Worm (Caenorhabditis elegans): ENCODE measurements around the gene M03E7.1.
A peak's percentile ranks its signal among the peaks of the same experiment; 100 is the strongest.

Gene M03E7.1

DNA sequence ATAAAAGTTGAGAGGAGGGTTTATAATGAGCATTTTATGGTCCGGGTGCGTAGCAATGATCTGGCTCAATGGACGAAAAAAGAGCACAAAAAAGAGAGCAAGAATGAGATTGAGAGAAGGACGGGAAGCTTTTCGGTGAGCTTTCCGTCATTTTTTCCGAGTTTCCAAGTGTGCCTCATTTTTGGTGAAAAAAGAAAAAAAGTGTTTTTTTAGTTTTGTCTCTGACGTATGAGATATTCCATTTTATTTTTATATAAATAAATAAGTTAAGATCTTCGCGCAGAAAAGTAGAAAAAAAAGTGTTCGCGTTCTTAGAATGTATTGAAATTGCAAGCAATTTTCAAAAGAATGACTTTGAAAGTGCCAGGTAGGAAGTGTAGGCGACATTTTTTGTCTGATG, 1.4 kb upstream of the M03E7.1 start, which contains the start of gene memb-2:
Gene memb-2 (minus strand): TSS at position 101 of the 400 bp plus-strand sequence.
- TF ChIP-seq madf-8 (GFP tag; conservative IDR thresholded peaks at IDR 0.05) (no peak), Y56A3A.18 (GFP tag; IDR thresholded peaks at IDR 0.05) (no peak), tbp1 (GFP tag; optimal IDR thresholded peaks at IDR 0.05) (no peak), F37B4.10 (GFP tag; IDR thresholded peaks at IDR 0.05) (no peak), F57C9.4 (tag; optimal IDR thresholded peaks at IDR 0.05) (no peak), lin-40 (tag; optimal IDR thresholded peaks at IDR 0.05) (no peak), attf-6 (GFP tag; IDR thresholded peaks at IDR 0.05) (no peak), cebp-2 (GFP tag; IDR thresholded peaks at IDR 0.05) (no peak), tbx-9 (tag; optimal IDR thresholded peaks at IDR 0.05; ENCODE audit: borderline replicate concordance) (no peak)

DNA sequence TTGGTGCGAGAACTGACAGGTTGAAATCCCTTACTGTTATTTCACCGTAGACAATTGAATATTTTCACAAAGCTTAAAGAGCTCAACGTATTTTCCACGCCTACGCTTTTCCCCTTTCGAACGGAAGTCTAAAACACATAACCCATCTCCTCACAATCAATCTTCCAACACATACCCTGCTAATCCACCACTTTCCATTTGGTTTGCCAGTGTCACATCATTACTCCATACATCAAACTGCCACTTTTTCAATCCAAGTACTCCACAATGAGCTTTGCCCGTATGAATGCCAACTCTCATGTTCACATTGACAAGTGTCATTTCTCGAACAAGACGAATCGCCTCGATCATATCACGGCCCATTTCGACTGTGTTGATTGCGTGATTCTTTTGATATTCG, 6.5 kb downstream of the M03E7.1 start:
- no peak for TF ChIP-seq zfh-2 (GFP tag; conservative IDR thresholded peaks at IDR 0.05)
- no peak for TF ChIP-seq dpff-1 (tag; optimal IDR thresholded peaks at IDR 0.05)
- no peak for TF ChIP-seq ekl-4 (GFP tag; IDR thresholded peaks at IDR 0.05)
- peak; percentile 17 for TF ChIP-seq K12H6.12 (tag; optimal IDR thresholded peaks at IDR 0.05)
- no peak for TF ChIP-seq F52B5.7 (tag; optimal IDR thresholded peaks at IDR 0.05)
- TF ChIP-seq B0035.1 (tag; optimal IDR thresholded peaks at IDR 0.05): no peak

DNA sequence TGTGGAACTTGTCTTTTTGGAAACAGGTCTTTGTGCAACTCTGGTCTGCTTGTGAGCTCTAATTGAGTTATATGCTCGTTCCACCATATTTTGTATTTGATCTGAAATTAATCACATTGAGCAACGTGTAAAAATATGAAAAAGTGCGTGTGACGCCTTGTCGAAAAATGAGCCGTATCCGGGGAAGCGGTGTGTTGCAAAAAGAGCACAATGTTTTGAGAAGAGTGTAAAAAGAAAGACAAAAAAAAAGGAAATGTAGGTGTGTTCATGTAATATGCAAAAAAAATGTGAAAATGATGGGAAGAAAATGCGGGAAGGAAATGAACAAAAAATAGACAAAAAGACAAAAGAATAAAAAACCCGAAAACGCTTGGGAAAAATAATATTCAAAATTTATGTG, 9.3 kb downstream of the M03E7.1 start, which contains the start of gene acy-4:
Gene acy-4 (minus strand): TSS at position 101 of the 400 bp plus-strand sequence.
- TF ChIP-seq mxl-1 (tag; optimal IDR thresholded peaks at IDR 0.05): no peak
- no peak for TF ChIP-seq lsy-27 (tag; optimal IDR thresholded peaks at IDR 0.05; ENCODE audit: borderline replicate concordance, insufficient read depth)
- no peak for TF ChIP-seq cebp-1 (GFP tag; IDR thresholded peaks at IDR 0.05)
- TF ChIP-seq cebp-1 (tag; optimal IDR thresholded peaks at IDR 0.05): no peak
- no peak for TF ChIP-seq lin-26 (GFP tag; IDR thresholded peaks at IDR 0.05)
- no peak for TF ChIP-seq aptf-2 (GFP tag; conservative IDR thresholded peaks at IDR 0.05)
- no peak for TF ChIP-seq ztf-28 (GFP tag; IDR thresholded peaks at IDR 0.05)
- no peak for TF ChIP-seq madf-3 (GFP tag; IDR thresholded peaks at IDR 0.05)
- no peak for TF ChIP-seq T26A5.8 (tag; optimal IDR thresholded peaks at IDR 0.05)
- TF ChIP-seq nhr-80 (tag; optimal IDR thresholded peaks at IDR 0.05): no peak
- no peak for TF ChIP-seq egl-18 (GFP tag; IDR thresholded peaks at IDR 0.05)
- TF ChIP-seq lag-1 (GFP tag; IDR thresholded peaks at IDR 0.05): no peak
- no peak for TF ChIP-seq sdz-38 (tag; optimal IDR thresholded peaks at IDR 0.05)

DNA sequence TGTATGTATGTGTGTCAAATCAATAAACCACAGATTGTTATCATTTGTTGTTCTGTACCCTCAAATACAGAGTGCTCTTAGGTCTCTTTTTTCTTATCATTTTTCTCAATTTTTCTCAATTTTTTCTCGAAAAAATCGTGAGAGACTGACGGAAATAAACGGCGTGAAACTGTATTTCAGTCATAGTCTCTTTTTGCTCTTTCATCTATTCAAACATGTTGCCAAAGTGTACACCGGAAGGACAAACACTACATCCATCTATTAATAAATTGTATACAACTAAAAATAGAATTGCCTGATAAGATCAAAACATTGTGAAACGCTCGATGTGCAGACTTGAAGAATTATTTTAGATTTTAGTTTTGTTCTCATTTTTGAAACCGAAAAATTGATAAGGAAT, 13.0 kb downstream of the M03E7.1 start:
- TF ChIP-seq dox-1 (GFP tag; IDR thresholded peaks at IDR 0.05): no peak
- no peak for TF ChIP-seq ztf-3 (GFP tag; optimal IDR thresholded peaks at IDR 0.05)
- peak; percentile 38 for TF ChIP-seq nhr-80 (tag; optimal IDR thresholded peaks at IDR 0.05)
- no peak for TF ChIP-seq snpc-4 (GFP tag; optimal IDR thresholded peaks at IDR 0.05)
- no peak for TF ChIP-seq snpc-4 (tag; optimal IDR thresholded peaks at IDR 0.05)

DNA sequence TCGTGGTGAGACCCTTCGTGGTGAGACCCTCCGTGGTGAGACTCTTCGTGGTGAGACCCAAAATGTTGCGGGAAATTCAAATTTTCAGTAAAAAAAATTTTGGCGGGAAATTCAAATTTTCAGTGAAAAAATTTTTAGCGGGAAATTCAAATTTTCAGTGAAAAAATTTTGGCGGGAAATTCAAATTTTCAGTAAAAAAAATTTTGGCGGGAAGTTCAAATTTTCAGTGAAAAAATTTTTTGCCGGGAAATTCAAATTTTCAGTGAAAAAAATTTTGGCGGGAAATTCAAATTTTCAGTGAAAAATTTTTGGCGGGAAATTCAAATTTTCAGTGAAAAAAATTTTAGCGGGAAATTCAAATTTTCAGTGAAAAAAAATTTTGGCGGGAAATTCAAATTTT, 18.6 kb downstream of the M03E7.1 start:
- 0 out of 2 replicates have a peak, but pooled peaks have one; percentile 29 for TF ChIP-seq madf-8 (GFP tag; conservative IDR thresholded peaks at IDR 0.05)
- peak; percentile 66 for TF ChIP-seq F33H1.4 (GFP tag; IDR thresholded peaks at IDR 0.05)
- TF ChIP-seq ceh-91 (GFP tag; IDR thresholded peaks at IDR 0.05): peak; percentile 39; the same call in 1 of the 2 replicates
